Fruit fly (Drosophila melanogaster): ENCODE data around the gene PolZ2.

- no peak for TF ChIP-seq ttk (optimal IDR thresholded peaks at IDR 0.05)
- TF ChIP-seq Myc (optimal IDR thresholded peaks at IDR 0.05), result no peak
- no peak for TF ChIP-seq insv (optimal IDR thresholded peaks at IDR 0.05)
- no peak for TF ChIP-seq h (optimal IDR thresholded peaks at IDR 0.05)
Observed at dm6 chr3R:5551593-5551992, 37.1 kb upstream of the PolZ2 start.
